Worm (Caenorhabditis elegans): Measurements from ENCODE around the gene cutl-16.

Gene cutl-16

ce11 chrII:6453341-6453806 is 12.1 kb downstream of the cutl-16 start, which contains the start of gene atg-16.2 (continued):
- no peak for TF ChIP-seq D1046.2 (GFP tag; IDR thresholded peaks at IDR 0.05)
- peak; percentile 46; the same call in 1 of the 2 replicates for TF ChIP-seq hmg-1.1 (GFP tag; IDR thresholded peaks at IDR 0.05)
- peak; percentile 84 for TF ChIP-seq hlh-30 (tag; optimal IDR thresholded peaks at IDR 0.05; ENCODE audit: insufficient read depth)
- TF ChIP-seq fos-1 (tag; optimal IDR thresholded peaks at IDR 0.05) = no peak
- TF ChIP-seq lsy-2 (tag; optimal IDR thresholded peaks at IDR 0.05) = peak in 1 of 2 experiments; percentile 83
- TF ChIP-seq mes-2 (tag; optimal IDR thresholded peaks at IDR 0.05; ENCODE audit: poor library complexity, severe bottlenecking) = no peak
- no peak for TF ChIP-seq madf-9 (GFP tag; conservative IDR thresholded peaks at IDR 0.05)
- no peak for TF ChIP-seq nhr-111 (GFP tag; optimal IDR thresholded peaks at IDR 0.05)
- TF ChIP-seq cey-2 (tag; optimal IDR thresholded peaks at IDR 0.05; ENCODE audit: borderline replicate concordance, insufficient read depth) = no peak
- TF ChIP-seq hif-1 (tag; optimal IDR thresholded peaks at IDR 0.05) = no peak
- no peak for TF ChIP-seq snpc-4 (tag; optimal IDR thresholded peaks at IDR 0.05)
- TF ChIP-seq T20F7.1 (GFP tag; optimal IDR thresholded peaks at IDR 0.05) = peak; percentile 38
- TF ChIP-seq fkh-10 (GFP tag; optimal IDR thresholded peaks at IDR 0.05) = no peak
- no peak for TF ChIP-seq F44E2.7 (GFP tag; IDR thresholded peaks at IDR 0.05)
- no peak for TF ChIP-seq nhr-25 (tag; optimal IDR thresholded peaks at IDR 0.05; ENCODE audit: borderline replicate concordance, insufficient read depth)
- peak; percentile 42 for TF ChIP-seq nhr-11 (tag; optimal IDR thresholded peaks at IDR 0.05)

ce11 chrII:6454671-6455070 is 13.4 kb downstream of the cutl-16 start, which contains the start of gene aptf-1:
Gene aptf-1, plus strand, starts transcription at chrII:6454971.
- no peak for TF ChIP-seq hlh-11 (tag; optimal IDR thresholded peaks at IDR 0.05)
- no peak for TF ChIP-seq nhr-237 (tag; optimal IDR thresholded peaks at IDR 0.05)
- TF ChIP-seq sdz-12 (GFP tag; optimal IDR thresholded peaks at IDR 0.05) = no peak
- TF ChIP-seq ZK337.2 (GFP tag; IDR thresholded peaks at IDR 0.05) = no peak

- TF ChIP-seq pqm-1 (tag; optimal IDR thresholded peaks at IDR 0.05) (peak; percentile 39), aha-1 (tag) (peak; percentile 82), mes-2 (tag; optimal IDR thresholded peaks at IDR 0.05; ENCODE audit: poor library complexity, severe bottlenecking) (no peak), unc-62 (GFP tag; optimal IDR thresholded peaks at IDR 0.05 in 1 of 2) (no peak), unc-62 (tag; optimal IDR thresholded peaks at IDR 0.05) (no peak), nhr-28 (tag; optimal IDR thresholded peaks at IDR 0.05) (peak; percentile 34), snpc-1.2 (GFP tag; IDR thresholded peaks at IDR 0.05) (no peak)
These were observed 28.1 kb downstream of the cutl-16 start for ce11 chrII:6469340-6469739.

- no peak for TF ChIP-seq Y105C5A.15 (GFP tag; IDR thresholded peaks at IDR 0.05)
- TF ChIP-seq hmg-1.1 (GFP tag; IDR thresholded peaks at IDR 0.05) = no peak
- TF ChIP-seq dmd-6 (GFP tag; IDR thresholded peaks at IDR 0.05) = no peak
- no peak for TF ChIP-seq zip-11 (GFP tag; IDR thresholded peaks at IDR 0.05)
- TF ChIP-seq nhr-42 (GFP tag; IDR thresholded peaks at IDR 0.05) = no peak
- no peak for TF ChIP-seq daf-19 (GFP tag; conservative IDR thresholded peaks at IDR 0.05)
- no peak for TF ChIP-seq zfp-2 (tag; optimal IDR thresholded peaks at IDR 0.05)
- no peak for TF ChIP-seq saeg-2 (GFP tag; IDR thresholded peaks at IDR 0.05)
- no peak for TF ChIP-seq unc-130 (GFP tag; optimal IDR thresholded peaks at IDR 0.05)
- no peak for TF ChIP-seq hlh-11 (tag; optimal IDR thresholded peaks at IDR 0.05)
- no peak for TF ChIP-seq T20F7.1 (GFP tag; optimal IDR thresholded peaks at IDR 0.05)
- no peak for TF ChIP-seq F37D6.2 (tag; optimal IDR thresholded peaks at IDR 0.05)
- no peak for TF ChIP-seq egl-27 (tag; optimal IDR thresholded peaks at IDR 0.05)
- TF ChIP-seq R02D3.7 (tag; optimal IDR thresholded peaks at IDR 0.05) = no peak
- TF ChIP-seq spr-3 (GFP tag; optimal IDR thresholded peaks at IDR 0.05) = no peak
- TF ChIP-seq php-3 (GFP tag; IDR thresholded peaks at IDR 0.05) = no peak
- TF ChIP-seq madf-5 (GFP tag; IDR thresholded peaks at IDR 0.05) = no peak
- TF ChIP-seq ceh-28 (tag; optimal IDR thresholded peaks at IDR 0.05) = no peak
- TF ChIP-seq nhr-111 (GFP tag; optimal IDR thresholded peaks at IDR 0.05) = no peak
These were observed 29.8 kb downstream of the cutl-16 start, which contains the start of gene dgk-5 for ce11 chrII:6470985-6471384. Gene dgk-5, minus strand, starts transcription at chrII:6471085.

Measured in whole organism, L4 larva.